Fruit fly (Drosophila melanogaster) whole organism, embryonic: ENCODE measurements around the gene Mocs1.

Source experiments
- CG10565 ChIP-seq: fragments of 200-800 bp; sonication (Bioruptor generic); optimal IDR thresholded peaks from 3 replicates; lab custom pipeline; 2016; ENCODE audit warnings: missing biosample characterization, mild to moderate bottlenecking, missing genetic modification characterization
- CG12769 ChIP-seq: fragments of 200-800 bp; sonication (Bioruptor generic); optimal IDR thresholded peaks from 2 replicates; lab custom pipeline; 2019; ENCODE audit warnings: missing biosample characterization, mild to moderate bottlenecking, missing genetic modification characterization, moderate library complexity
- CG13287 ChIP-seq: fragments of 200-800 bp; sonication (Bioruptor generic); IDR thresholded peaks from 2 replicates; pipeline ENCODE4 v1.3.6; 2022; ENCODE audit warnings: missing biosample characterization, missing genetic modification characterization; ENCODE audit not compliant: partially characterized antibody
- CG13296 ChIP-seq: fragments of 200-800 bp; sonication (Bioruptor generic); optimal IDR thresholded peaks from 3 replicates; lab custom pipeline; 2018; ENCODE audit warnings: missing biosample characterization, mild to moderate bottlenecking, missing genetic modification characterization
- CG16815 ChIP-seq: fragments of 200-800 bp; sonication (Bioruptor generic); optimal IDR thresholded peaks from 3 replicates; lab custom pipeline; 2017; ENCODE audit warnings: missing biosample characterization, mild to moderate bottlenecking, missing genetic modification characterization
- CG17385 ChIP-seq: fragments of 200-800 bp; sonication (Bioruptor generic); optimal IDR thresholded peaks from 3 replicates; lab custom pipeline; 2018; ENCODE audit warnings: missing biosample characterization, mild to moderate bottlenecking, missing genetic modification characterization
- CG18476 ChIP-seq: fragments of 200-800 bp; sonication (Bioruptor generic); optimal IDR thresholded peaks from 2 replicates; lab custom pipeline; 2016; ENCODE audit warnings: missing biosample characterization, mild to moderate bottlenecking, missing genetic modification characterization
- CG2116 ChIP-seq: fragments of 200-800 bp; sonication (Bioruptor generic); optimal IDR thresholded peaks from 3 replicates; lab custom pipeline; 2018; ENCODE audit warnings: missing biosample characterization, mild to moderate bottlenecking, missing genetic modification characterization
- CG31365 ChIP-seq: fragments of 200-800 bp; sonication (Bioruptor generic); optimal IDR thresholded peaks from 2 replicates; lab custom pipeline; 2018; ENCODE audit warnings: missing biosample characterization, mild to moderate bottlenecking, missing genetic modification characterization
- CG42726 ChIP-seq: fragments of 200-800 bp; sonication (Bioruptor generic); IDR thresholded peaks from 2 replicates; pipeline ENCODE4 v1.3.6; 2022; ENCODE audit warnings: missing biosample characterization, missing genetic modification characterization; ENCODE audit not compliant: partially characterized antibody
- CG5180 ChIP-seq: fragments of 200-800 bp; sonication (Bioruptor generic); optimal IDR thresholded peaks from 3 replicates; lab custom pipeline; 2017; ENCODE audit warnings: missing biosample characterization, missing genetic modification characterization, mild to moderate bottlenecking, moderate library complexity, missing genetic modification reagents
- CG9609 ChIP-seq: fragments of 200-800 bp; sonication (Bioruptor generic); optimal IDR thresholded peaks from 3 replicates; lab custom pipeline; 2016; ENCODE audit warnings: missing biosample characterization, missing genetic modification characterization
- CHES-1-like ChIP-seq: fragments of 200-800 bp; sonication (Bioruptor generic); optimal IDR thresholded peaks from 2 replicates; lab custom pipeline; 2016; ENCODE audit warnings: missing biosample characterization, missing genetic modification characterization
- Camta ChIP-seq: fragments of 200-800 bp; sonication (Bioruptor generic); optimal IDR thresholded peaks from 2 replicates; lab custom pipeline; 2016; ENCODE audit warnings: missing biosample characterization, missing genetic modification characterization
- D ChIP-seq, 2 experiments: fragments of 200-800 bp in 1 of 2; fragments of >200 bp in 1 of 2; sonication (Bioruptor generic) in 1 of 2; optimal IDR thresholded peaks; 2 replicates in 1 of 2; 3 replicates in 1 of 2; lab custom pipeline; 2017; ENCODE audit warnings: mild to moderate bottlenecking in 1 of 2, missing biosample characterization in 1 of 2, missing genetic modification characterization in 1 of 2, missing genetic modification reagents in 1 of 2
- Deaf1 ChIP-seq: fragments of 200-800 bp; optimal IDR thresholded peaks from 3 replicates; lab custom pipeline; 2019; ENCODE audit warnings: missing biosample characterization, mild to moderate bottlenecking, missing genetic modification characterization, moderate library complexity
- Eip74EF ChIP-seq, 2 experiments: fragments of 200-800 bp in 1 of 2; fragments of >200 bp in 1 of 2; sonication (Bioruptor generic) in 1 of 2; optimal IDR thresholded peaks; 2 replicates each; lab custom pipeline; 2017 to 2019; ENCODE audit warnings: missing biosample characterization in 2 of 2, missing genetic modification characterization in 2 of 2, mild to moderate bottlenecking in 1 of 2, moderate library complexity in 1 of 2
- Gug ChIP-seq: fragments of 200-800 bp; sonication (Bioruptor generic); IDR thresholded peaks from 4 replicates; pipeline ENCODE4 v1.3.6; 2022; ENCODE audit warnings: missing biosample characterization, missing genetic modification characterization
- HmgZ ChIP-seq: fragments of 200-800 bp; sonication (Bioruptor generic); optimal IDR thresholded peaks from 2 replicates; lab custom pipeline; 2018; ENCODE audit warnings: missing biosample characterization, mild to moderate bottlenecking, missing genetic modification characterization
- Hr51 ChIP-seq, 2 experiments: fragments of 200-800 bp; sonication (Bioruptor generic); optimal IDR thresholded peaks; 2 replicates in 1 of 2; 3 replicates in 1 of 2; lab custom pipeline; 2016 to 2018; ENCODE audit warnings: missing biosample characterization in 2 of 2, missing genetic modification characterization in 2 of 2, mild to moderate bottlenecking in 1 of 2, moderate library complexity in 1 of 2
- Lim3 ChIP-seq: fragments of 200-800 bp; sonication (Bioruptor generic); IDR thresholded peaks from 2 replicates; pipeline ENCODE4 v1.3.6; 2022; ENCODE audit warnings: missing biosample characterization, missing genetic modification characterization
- MESR4 ChIP-seq: fragments of 200-800 bp; sonication (Bioruptor generic); optimal IDR thresholded peaks from 2 replicates; lab custom pipeline; 2018; ENCODE audit warnings: missing biosample characterization, mild to moderate bottlenecking, missing genetic modification characterization, moderate library complexity
- Nf-YC ChIP-seq: fragments of 200-800 bp; optimal IDR thresholded peaks from 3 replicates; lab custom pipeline; 2019; ENCODE audit warnings: missing biosample characterization, mild to moderate bottlenecking, missing genetic modification characterization, moderate library complexity
- NfI ChIP-seq: fragments of 200-800 bp; sonication (Bioruptor generic); optimal IDR thresholded peaks from 3 replicates; lab custom pipeline; 2018; ENCODE audit warnings: missing biosample characterization, mild to moderate bottlenecking, missing genetic modification characterization, moderate library complexity
- Rx ChIP-seq: fragments of 200-800 bp; sonication (Bioruptor generic); IDR thresholded peaks from 2 replicates; pipeline ENCODE4 v1.3.6; 2022; ENCODE audit warnings: missing biosample characterization, missing genetic modification characterization
- Sox100B ChIP-seq: fragments of 200-800 bp; sonication (Bioruptor generic); optimal IDR thresholded peaks from 3 replicates; lab custom pipeline; 2018; ENCODE audit warnings: missing biosample characterization, mild to moderate bottlenecking, missing genetic modification characterization
- ab ChIP-seq: fragments of 200-800 bp; sonication (Bioruptor generic); optimal IDR thresholded peaks from 2 replicates; lab custom pipeline; 2016; ENCODE audit warnings: missing biosample characterization, missing genetic modification characterization
- al ChIP-seq: fragments of 200-800 bp; sonication (Bioruptor generic); IDR thresholded peaks from 2 replicates; pipeline ENCODE4 v1.3.6; 2022; ENCODE audit warnings: missing biosample characterization, missing genetic modification characterization
- amos ChIP-seq: fragments of 200-800 bp; sonication (Bioruptor generic); IDR thresholded peaks from 2 replicates; pipeline ENCODE4 v1.3.6; 2022; ENCODE audit warnings: missing biosample characterization, missing genetic modification characterization; ENCODE audit not compliant: partially characterized antibody
- bcd ChIP-seq: fragments of 200-800 bp; sonication (Bioruptor generic); optimal IDR thresholded peaks from 2 replicates; lab custom pipeline; 2017; ENCODE audit warnings: missing biosample characterization, mild to moderate bottlenecking, missing genetic modification characterization
- en ChIP-seq: fragments of 200-800 bp; sonication (Bioruptor generic); optimal IDR thresholded peaks from 2 replicates; lab custom pipeline; 2016; ENCODE audit warnings: missing biosample characterization, missing genetic modification characterization
- fd3F ChIP-seq: fragments of 200-800 bp; sonication (Bioruptor generic); optimal IDR thresholded peaks from 2 replicates; lab custom pipeline; 2018; ENCODE audit warnings: missing biosample characterization, mild to moderate bottlenecking, missing genetic modification characterization, moderate library complexity
- ham ChIP-seq: fragments of 200-800 bp; sonication (Bioruptor generic); IDR thresholded peaks from 2 replicates; pipeline ENCODE4 v1.3.6; 2022; ENCODE audit warnings: missing biosample characterization, missing genetic modification characterization
- kay ChIP-seq: fragments of 200-800 bp; sonication (Bioruptor generic); optimal IDR thresholded peaks from 2 replicates; lab custom pipeline; 2016; ENCODE audit warnings: missing biosample characterization, missing genetic modification characterization
- kni ChIP-seq: fragments of 200-800 bp; sonication (Bioruptor generic); optimal IDR thresholded peaks from 3 replicates; lab custom pipeline; 2017; ENCODE audit warnings: mild to moderate bottlenecking, missing biosample characterization, missing genetic modification reagents, missing genetic modification characterization
- lbe ChIP-seq: fragments of 200-800 bp; sonication (Bioruptor generic); optimal IDR thresholded peaks from 2 replicates; lab custom pipeline; 2016; ENCODE audit warnings: missing biosample characterization, mild to moderate bottlenecking, missing genetic modification characterization
- lilli ChIP-seq: fragments of 200-800 bp; sonication (Bioruptor generic); optimal IDR thresholded peaks from 3 replicates; lab custom pipeline; 2016; ENCODE audit warnings: missing biosample characterization, missing genetic modification characterization
- org-1 ChIP-seq: fragments of 200-800 bp; sonication (Bioruptor generic); optimal IDR thresholded peaks from 2 replicates; lab custom pipeline; 2017; ENCODE audit warnings: missing biosample characterization, missing genetic modification characterization
- otp ChIP-seq: fragments of 200-800 bp; sonication (Bioruptor generic); IDR thresholded peaks from 3 replicates; pipeline ENCODE4, ENCODE4 v1.3.6; 2022; ENCODE audit warnings: missing biosample characterization, missing genetic modification characterization
- psq ChIP-seq: fragments of 200-800 bp; sonication (Bioruptor generic); optimal IDR thresholded peaks from 2 replicates; lab custom pipeline; 2017; ENCODE audit warnings: missing biosample characterization, missing genetic modification characterization
- pum ChIP-seq: fragments of 200-800 bp; sonication (Bioruptor generic); optimal IDR thresholded peaks from 2 replicates; lab custom pipeline; 2016; ENCODE audit warnings: missing biosample characterization, missing genetic modification characterization
- ro ChIP-seq: fragments of 200-800 bp; sonication (Bioruptor generic); IDR thresholded peaks from 2 replicates; pipeline ENCODE4 v1.3.6; 2022; ENCODE audit warnings: missing biosample characterization, missing genetic modification characterization
- shn ChIP-seq: fragments of 200-800 bp; sonication (Bioruptor generic); optimal IDR thresholded peaks from 3 replicates; lab custom pipeline; 2016; ENCODE audit warnings: missing biosample characterization, missing genetic modification characterization
- sim ChIP-seq: fragments of 200-800 bp; sonication (Bioruptor generic); IDR thresholded peaks from 2 replicates; pipeline ENCODE4 v1.3.6; 2022; ENCODE audit warnings: missing biosample characterization, missing genetic modification characterization
- sisA ChIP-seq: fragments of 200-800 bp; sonication (Bioruptor generic); IDR thresholded peaks from 2 replicates; pipeline ENCODE4 v1.3.6; 2022; ENCODE audit warnings: missing biosample characterization, missing genetic modification characterization
- tio ChIP-seq: fragments of 200-800 bp; sonication (Bioruptor generic); optimal IDR thresholded peaks from 2 replicates; lab custom pipeline; 2017; ENCODE audit warnings: missing biosample characterization, missing genetic modification characterization, inconsistent platforms
- toy ChIP-seq: fragments of 200-800 bp; sonication (Bioruptor generic); IDR thresholded peaks from 2 replicates; pipeline ENCODE4 v1.3.6; 2022; ENCODE audit warnings: missing biosample characterization, missing genetic modification characterization
- unc-4 ChIP-seq: fragments of 200-800 bp; sonication (Bioruptor generic); IDR thresholded peaks from 2 replicates; pipeline ENCODE4 v1.3.6; 2022; ENCODE audit warnings: missing biosample characterization, missing genetic modification characterization; ENCODE audit not compliant: partially characterized antibody

Mocs1 gene

dm6 chr3L:11097982-11098663, 27.8 kb downstream of the Mocs1 start, which contains the start of the genes Irbp18 and APP-BP1 (continued):
- TF ChIP-seq tio = peak; percentile 98
- peak; percentile 94 for TF ChIP-seq Sox100B
- peak; percentile 89 for TF ChIP-seq CHES-1-like (GFP tag; lab: Kevin White, UChicago)
- TF ChIP-seq Nf-YC = peak; percentile 82
- TF ChIP-seq sim = peak; percentile 68; the same call in 1 of the 2 replicates
- TF ChIP-seq CG42726 (GFP tag; lab: Robert Waterston, UW) = no peak
- TF ChIP-seq psq (GFP tag; lab: Kevin White, UChicago) = peak; percentile 86
- peak; percentile 93 for TF ChIP-seq CG16815 (GFP tag; lab: Kevin White, UChicago)
- TF ChIP-seq HmgZ (tag; lab: Kevin White, UChicago) = peak; percentile 96
- TF ChIP-seq unc-4 (GFP tag; lab: Robert Waterston, UW) = peak; percentile 32; the same call in 1 of the 2 replicates
- peak; percentile 83 for TF ChIP-seq Rx (GFP tag; lab: Robert Waterston, UW)
- peak; percentile 82 for TF ChIP-seq CG5180 (GFP tag; lab: Kevin White, UChicago)
- peak; percentile 91 for TF ChIP-seq fd3F (GFP tag; lab: Kevin White, UChicago)
- TF ChIP-seq ro (GFP tag; lab: Robert Waterston, UW) = no peak; the same call in 1 of the 2 replicates
- TF ChIP-seq Deaf1 (tag; lab: Kevin White, UChicago) = peak; percentile 74
- TF ChIP-seq al (GFP tag; lab: Robert Waterston, UW) = peak; percentile 89
- TF ChIP-seq ham = no peak
- TF ChIP-seq CG12769 = peak; percentile 92
- TF ChIP-seq otp (GFP tag; lab: Robert Waterston, UW) = peak; percentile 80; the same call in 2 of the 3 replicates
- TF ChIP-seq Lim3 (GFP tag; lab: Robert Waterston, UW) = peak; percentile 47; the same call in 1 of the 2 replicates
- peak; percentile 97 for TF ChIP-seq lilli (GFP tag; lab: Kevin White, UChicago)
- peak; percentile 88 for TF ChIP-seq CG2116 (GFP tag; lab: Kevin White, UChicago)
- peak in 1 of 2 experiments; percentile 84 for TF ChIP-seq Eip74EF (GFP tag; optimal IDR thresholded peaks at IDR 0.05; lab: Kevin White, UChicago)
- peak; percentile 94 for TF ChIP-seq Camta (GFP tag; lab: Kevin White, UChicago)
- peak; percentile 31 for TF ChIP-seq MESR4
- TF ChIP-seq CG10565 (GFP tag; lab: Kevin White, UChicago) = peak; percentile 89
- peak; percentile 96 for TF ChIP-seq CG18476 (GFP tag; lab: Kevin White, UChicago)
- no peak for TF ChIP-seq CG13287 (GFP tag; lab: Robert Waterston, UW)
- TF ChIP-seq org-1 (GFP tag; lab: Kevin White, UChicago) = peak; percentile 91
- peak; percentile 76 for TF ChIP-seq ab (GFP tag; lab: Kevin White, UChicago)
- TF ChIP-seq CG31365 = peak; percentile 69
- peak; percentile 93 for TF ChIP-seq pum (GFP tag; lab: Kevin White, UChicago)
- TF ChIP-seq Hr51 (GFP tag; optimal IDR thresholded peaks at IDR 0.05; lab: Kevin White, UChicago) = peak; percentile 95 to 96
- no peak; the same call in 1 of the 2 replicates for TF ChIP-seq amos (GFP tag; lab: Robert Waterston, UW)
- peak; percentile 54; the same call in 1 of the 2 replicates for TF ChIP-seq toy (GFP tag; lab: Robert Waterston, UW)
- TF ChIP-seq lbe (GFP tag; lab: Kevin White, UChicago) = peak; percentile 92
- peak; percentile 78 for TF ChIP-seq kni (GFP tag; lab: Kevin White, UChicago)
- peak; percentile 84 for TF ChIP-seq Gug (GFP tag; lab: Robert Waterston, UW)
- peak; percentile 83 for TF ChIP-seq en
- TF ChIP-seq CG17385 (GFP tag; lab: Kevin White, UChicago) = peak; percentile 91
- TF ChIP-seq kay (GFP tag; lab: Kevin White, UChicago) = peak; percentile 93
- peak; percentile 95 for TF ChIP-seq bcd (GFP tag; lab: Kevin White, UChicago)
- TF ChIP-seq CG13296 (GFP tag; lab: Kevin White, UChicago) = peak; percentile 90
- TF ChIP-seq D (optimal IDR thresholded peaks at IDR 0.05; lab: Kevin White, UChicago) = no peak
- peak; percentile 92 for TF ChIP-seq D (GFP tag; optimal IDR thresholded peaks at IDR 0.05; lab: Kevin White, UChicago)
- TF ChIP-seq shn (GFP tag; lab: Kevin White, UChicago) = peak; percentile 90
- TF ChIP-seq sisA (GFP tag; lab: Robert Waterston, UW) = peak; percentile 84
- TF ChIP-seq NfI (GFP tag; lab: Kevin White, UChicago) = peak; percentile 95
- peak; percentile 94 for TF ChIP-seq CG9609 (GFP tag; lab: Kevin White, UChicago)
